Fruit fly (Drosophila melanogaster) whole organism, embryonic: ENCODE results near the gene CG14721.

Experiments
- Atf3 ChIP-seq: fragments of 200-800 bp; sonication (Bioruptor generic); optimal IDR thresholded peaks from 3 replicates; lab custom pipeline; 2016; ENCODE audit warnings: missing biosample characterization, missing genetic modification characterization
- Atf6 ChIP-seq: fragments of 200-800 bp; sonication (Bioruptor generic); IDR thresholded peaks from 2 replicates; pipeline ENCODE4 v1.3.6; 2022; ENCODE audit warnings: missing biosample characterization, missing genetic modification characterization
- CG10274 ChIP-seq: fragments of 200-800 bp; sonication (Bioruptor generic); optimal IDR thresholded peaks from 3 replicates; lab custom pipeline; 2017; ENCODE audit warnings: missing biosample characterization, mild to moderate bottlenecking, missing genetic modification characterization
- CG10431 ChIP-seq: fragments of 200-800 bp; sonication (Bioruptor generic); optimal IDR thresholded peaks from 3 replicates; lab custom pipeline; 2018; ENCODE audit warnings: missing biosample characterization, mild to moderate bottlenecking, missing genetic modification characterization
- CG10979 ChIP-seq: fragments of 200-800 bp; sonication (Bioruptor generic); optimal IDR thresholded peaks from 2 replicates; lab custom pipeline; 2018; ENCODE audit warnings: missing biosample characterization, mild to moderate bottlenecking, missing genetic modification characterization, moderate library complexity
- CG12659 ChIP-seq: fragments of 200-800 bp; sonication (Bioruptor generic); optimal IDR thresholded peaks from 3 replicates; lab custom pipeline; 2017; ENCODE audit warnings: mild to moderate bottlenecking, missing biosample characterization, missing genetic modification reagents, missing genetic modification characterization
- CG13424 ChIP-seq: fragments of 200-800 bp; sonication (Bioruptor generic); optimal IDR thresholded peaks from 2 replicates; lab custom pipeline; 2019; ENCODE audit warnings: missing biosample characterization, mild to moderate bottlenecking, missing genetic modification characterization, moderate library complexity
- CG14667 ChIP-seq: fragments of 200-800 bp; sonication (Bioruptor generic); IDR thresholded peaks from 2 replicates; pipeline ENCODE4 v1.3.6; 2022; ENCODE audit warnings: missing biosample characterization, missing genetic modification characterization
- CG15011 ChIP-seq: fragments of 200-800 bp; sonication (Bioruptor generic); optimal IDR thresholded peaks from 3 replicates; lab custom pipeline; 2018; ENCODE audit warnings: missing biosample characterization, mild to moderate bottlenecking, missing genetic modification characterization
- CG1602 ChIP-seq: fragments of 200-800 bp; sonication (Bioruptor generic); optimal IDR thresholded peaks from 3 replicates; lab custom pipeline; 2016; ENCODE audit warnings: missing biosample characterization, missing genetic modification characterization
- CG18619 ChIP-seq: fragments of 200-800 bp; sonication (Bioruptor generic); optimal IDR thresholded peaks from 3 replicates; lab custom pipeline; 2017; ENCODE audit warnings: missing biosample characterization, mild to moderate bottlenecking, missing genetic modification characterization
- CG2875 ChIP-seq: fragments of 200-800 bp; sonication (Bioruptor generic); optimal IDR thresholded peaks from 2 replicates; lab custom pipeline; 2017; ENCODE audit warnings: missing biosample characterization, mild to moderate bottlenecking, missing genetic modification characterization, missing genetic modification reagents
- CG2889 ChIP-seq: fragments of 200-800 bp; sonication (Bioruptor generic); IDR thresholded peaks from 3 replicates; pipeline ENCODE4 v1.3.6; 2022; ENCODE audit warnings: missing biosample characterization, missing genetic modification characterization
- CG31224 ChIP-seq: fragments of 200-800 bp; sonication (Bioruptor generic); IDR thresholded peaks from 2 replicates; pipeline ENCODE4 v1.3.6; 2022; ENCODE audit warnings: missing biosample characterization, missing genetic modification characterization
- CG3726 ChIP-seq: fragments of 200-800 bp; sonication (Bioruptor generic); IDR thresholded peaks from 3 replicates; pipeline ENCODE4, ENCODE4 v1.3.6; 2022; ENCODE audit warnings: missing biosample characterization, missing genetic modification characterization
- CG4404 ChIP-seq: fragments of 200-800 bp; sonication (Bioruptor generic); IDR thresholded peaks from 2 replicates; pipeline ENCODE4 v1.3.6; 2022; ENCODE audit warnings: missing biosample characterization, missing genetic modification characterization
- CG6272 ChIP-seq: fragments of 200-800 bp; sonication (Bioruptor generic); IDR thresholded peaks from 2 replicates; pipeline ENCODE4 v1.3.6; 2022; ENCODE audit warnings: missing biosample characterization, missing genetic modification characterization
- CG6813 ChIP-seq: fragments of 200-800 bp; sonication (Bioruptor generic); optimal IDR thresholded peaks from 2 replicates; lab custom pipeline; 2017; ENCODE audit warnings: missing biosample characterization, missing genetic modification characterization, mild to moderate bottlenecking, moderate library complexity, missing genetic modification reagents
- CG7372 ChIP-seq: fragments of 200-800 bp; sonication (Bioruptor generic); IDR thresholded peaks from 2 replicates; pipeline ENCODE4 v1.3.6; 2022; ENCODE audit warnings: missing biosample characterization, missing genetic modification characterization
- CG7987 ChIP-seq: fragments of 200-800 bp; sonication (Bioruptor generic); optimal IDR thresholded peaks from 2 replicates; lab custom pipeline; 2018; ENCODE audit warnings: missing biosample characterization, mild to moderate bottlenecking, missing genetic modification characterization, moderate library complexity
- Lpt ChIP-seq: fragments of >200 bp; optimal IDR thresholded peaks from 2 replicates; lab custom pipeline; 2018; ENCODE audit warnings: missing biosample characterization, missing genetic modification characterization
- MBD-R2 ChIP-seq: fragments of 200-800 bp; sonication (Bioruptor generic); IDR thresholded peaks from 2 replicates; pipeline ENCODE4 v1.3.6; 2022; ENCODE audit warnings: missing biosample characterization, missing genetic modification characterization
- MTF-1 ChIP-seq: fragments of 200-800 bp; sonication (Bioruptor generic); optimal IDR thresholded peaks from 2 replicates; lab custom pipeline; 2018; ENCODE audit warnings: missing biosample characterization, mild to moderate bottlenecking, missing genetic modification characterization, borderline replicate concordance
- Med ChIP-seq: fragments of 200-800 bp; sonication (Bioruptor generic); peaks from one replicate; lab custom pipeline; 2016; ENCODE audit warnings: missing biosample characterization, missing genetic modification characterization, mild to moderate bottlenecking, inconsistent platforms, moderate library complexity
- Mes4 ChIP-seq: fragments of 200-800 bp; sonication (Bioruptor generic); optimal IDR thresholded peaks from 2 replicates; lab custom pipeline; 2016; ENCODE audit warnings: missing biosample characterization, missing genetic modification characterization
- Myb ChIP-seq: fragments of 200-800 bp; sonication (Bioruptor generic); optimal IDR thresholded peaks from 2 replicates; lab custom pipeline; 2016; ENCODE audit warnings: missing biosample characterization, missing genetic modification characterization
- Oli ChIP-seq: fragments of 200-800 bp; sonication (Bioruptor generic); optimal IDR thresholded peaks from 2 replicates; lab custom pipeline; 2018; ENCODE audit warnings: missing biosample characterization, mild to moderate bottlenecking, missing genetic modification characterization, moderate library complexity
- Opbp ChIP-seq: fragments of 200-800 bp; sonication (Bioruptor generic); IDR thresholded peaks from 3 replicates; pipeline ENCODE4 v1.3.6; 2022; ENCODE audit warnings: missing biosample characterization, missing genetic modification characterization; ENCODE audit not compliant: partially characterized antibody
- Ravus ChIP-seq: fragments of 200-800 bp; sonication (Bioruptor generic); IDR thresholded peaks from 2 replicates; pipeline ENCODE4 v1.3.6; 2022; ENCODE audit warnings: missing biosample characterization, missing genetic modification characterization
- Rfx ChIP-seq: fragments of 200-800 bp; sonication (Bioruptor generic); IDR thresholded peaks from 2 replicates; pipeline ENCODE4 v1.3.6; 2022; ENCODE audit warnings: missing biosample characterization, missing genetic modification characterization
- Scr ChIP-seq: fragments of 200-800 bp; sonication (Bioruptor generic); IDR thresholded peaks from 2 replicates; pipeline ENCODE4 v1.3.6; 2022; ENCODE audit warnings: missing biosample characterization, missing genetic modification characterization; ENCODE audit not compliant: partially characterized antibody
- Xrp1 ChIP-seq: fragments of 200-800 bp; sonication (Bioruptor generic); IDR thresholded peaks from 2 replicates; pipeline ENCODE4 v1.3.6; 2022; ENCODE audit warnings: missing biosample characterization, missing genetic modification characterization
- az2 ChIP-seq: fragments of 200-800 bp; sonication (Bioruptor generic); optimal IDR thresholded peaks from 3 replicates; lab custom pipeline; 2016; ENCODE audit warnings: missing biosample characterization, missing genetic modification characterization
- cad ChIP-seq: fragments of >200 bp; optimal IDR thresholded peaks from 2 replicates; lab custom pipeline; 2017; ENCODE audit warnings: missing biosample characterization, missing genetic modification characterization
- dmrt99B ChIP-seq: fragments of 200-800 bp; sonication (Bioruptor generic); optimal IDR thresholded peaks from 2 replicates; lab custom pipeline; 2018; ENCODE audit warnings: missing biosample characterization, mild to moderate bottlenecking, missing genetic modification characterization, moderate library complexity
- esg ChIP-seq: fragments of 200-800 bp; sonication (Bioruptor generic); conservative IDR thresholded peaks from 2 replicates; pipeline ENCODE4 v1.3.6; 2022; ENCODE audit warnings: missing biosample characterization, missing genetic modification characterization
- fru ChIP-seq: fragments of >200 bp; optimal IDR thresholded peaks from 2 replicates; lab custom pipeline; 2017
- gcm2 ChIP-seq: fragments of 200-800 bp; sonication (Bioruptor generic); optimal IDR thresholded peaks from 2 replicates; lab custom pipeline; 2016; ENCODE audit warnings: missing biosample characterization, missing genetic modification characterization
- gro ChIP-seq: fragments of 200-800 bp; sonication (Bioruptor generic); optimal IDR thresholded peaks from 2 replicates; lab custom pipeline; 2016; ENCODE audit warnings: missing biosample characterization, missing genetic modification characterization
- gsb-n ChIP-seq: fragments of 200-800 bp; sonication (Bioruptor generic); optimal IDR thresholded peaks from 3 replicates; lab custom pipeline; 2018; ENCODE audit warnings: missing biosample characterization, mild to moderate bottlenecking, missing genetic modification characterization
- knrl ChIP-seq: fragments of 200-800 bp; sonication (Bioruptor generic); IDR thresholded peaks from 3 replicates; pipeline ENCODE4 v1.3.6; 2022; ENCODE audit warnings: missing biosample characterization, missing genetic modification characterization; ENCODE audit not compliant: partially characterized antibody
- mam ChIP-seq: fragments of 200-800 bp; sonication (Bioruptor generic); optimal IDR thresholded peaks from 3 replicates; lab custom pipeline; 2016; ENCODE audit warnings: missing biosample characterization, missing genetic modification characterization
- mirr ChIP-seq: fragments of 200-800 bp; sonication (Bioruptor generic); optimal IDR thresholded peaks from 3 replicates; lab custom pipeline; 2018; ENCODE audit warnings: missing biosample characterization, mild to moderate bottlenecking, missing genetic modification characterization
- slbo ChIP-seq: fragments of 200-800 bp; sonication (Bioruptor generic); IDR thresholded peaks from 2 replicates; pipeline ENCODE4 v1.3.6; 2022; ENCODE audit warnings: missing biosample characterization, missing genetic modification characterization
- slou ChIP-seq: fragments of 200-800 bp; sonication (Bioruptor generic); optimal IDR thresholded peaks from 3 replicates; lab custom pipeline; 2016; ENCODE audit warnings: missing biosample characterization, missing genetic modification characterization
- sqz ChIP-seq: fragments of 200-800 bp; sonication (Bioruptor generic); optimal IDR thresholded peaks from 3 replicates; lab custom pipeline; 2018; ENCODE audit warnings: missing biosample characterization, mild to moderate bottlenecking, missing genetic modification characterization
- tna ChIP-seq: fragments of 200-800 bp; sonication (Bioruptor generic); IDR thresholded peaks from 2 replicates; pipeline ENCODE4 v1.3.6; 2022; ENCODE audit warnings: missing biosample characterization, missing genetic modification characterization; ENCODE audit not compliant: partially characterized antibody
- trh ChIP-seq: fragments of 200-800 bp; sonication (Bioruptor generic); optimal IDR thresholded peaks from 2 replicates; lab custom pipeline; 2016; ENCODE audit warnings: missing biosample characterization, missing genetic modification characterization
- usp ChIP-seq: fragments of >200 bp; optimal IDR thresholded peaks from 2 replicates; lab custom pipeline; 2017; ENCODE audit warnings: missing biosample characterization, missing genetic modification characterization
- wdn ChIP-seq: fragments of 200-800 bp; sonication (Bioruptor generic); IDR thresholded peaks from 2 replicates; pipeline ENCODE4 v1.3.6; 2022; ENCODE audit warnings: missing biosample characterization, missing genetic modification characterization
- yki ChIP-seq: fragments of >200 bp; optimal IDR thresholded peaks from 3 replicates; lab custom pipeline; 2018

The CG14721 gene

dm6 chr3R:11760669-11761387, 25.6 kb downstream of the CG14721 start (continued):
- TF ChIP-seq CG14667 (GFP tag; lab: Robert Waterston, UW) (no peak), MTF-1 (GFP tag; lab: Kevin White, UChicago) (peak; percentile 99), Opbp (no peak), Atf3 (GFP tag; lab: Kevin White, UChicago) (peak; percentile 100), mam (GFP tag; lab: Kevin White, UChicago) (peak; percentile 100), gsb-n (tag; lab: Kevin White, UChicago) (peak; percentile 100), Med (GFP tag; lab: Kevin White, UChicago) (peak; percentile 100), slbo (GFP tag; lab: Robert Waterston, UW) (no peak), CG15011 (GFP tag; lab: Kevin White, UChicago) (peak; percentile 100), trh (GFP tag; lab: Kevin White, UChicago) (peak; percentile 99), gro (GFP tag; lab: Kevin White, UChicago) (peak; percentile 100), CG10431 (GFP tag; lab: Kevin White, UChicago) (peak; percentile 99), Atf6 (GFP tag; lab: Robert Waterston, UW) (no peak), CG4404 (GFP tag; lab: Robert Waterston, UW) (no peak), CG6813 (GFP tag; lab: Kevin White, UChicago) (peak; percentile 100), CG6272 (GFP tag; lab: Robert Waterston, UW) (peak; percentile 99), yki (peak; percentile 69), az2 (peak; percentile 100), CG10274 (GFP tag; lab: Kevin White, UChicago) (peak; percentile 97), Rfx (no peak), CG10979 (tag; lab: Kevin White, UChicago) (peak; percentile 100), knrl (GFP tag; lab: Robert Waterston, UW) (no peak), slou (GFP tag; lab: Kevin White, UChicago) (peak; percentile 99), Xrp1 (GFP tag; lab: Robert Waterston, UW) (no peak), MBD-R2 (GFP tag; lab: Robert Waterston, UW) (no peak), CG18619 (GFP tag; lab: Kevin White, UChicago) (peak; percentile 100), Myb (GFP tag; lab: Kevin White, UChicago) (peak; percentile 98), Scr (no peak), cad (no peak), Lpt (GFP tag; lab: Kevin White, UChicago) (no peak), Mes4 (GFP tag; lab: Kevin White, UChicago) (peak; percentile 100), esg (GFP tag; lab: Robert Waterston, UW) (no peak), gcm2 (GFP tag; lab: Kevin White, UChicago) (peak; percentile 100), wdn (no peak), CG31224 (GFP tag; lab: Robert Waterston, UW) (no peak), CG7372 (no peak), CG7987 (GFP tag; lab: Kevin White, UChicago) (peak; percentile 99), CG1602 (peak; percentile 100), CG3726 (GFP tag; lab: Robert Waterston, UW) (no peak), CG12659 (GFP tag; lab: Kevin White, UChicago) (peak; percentile 100), mirr (GFP tag; lab: Kevin White, UChicago) (peak; percentile 100), CG2889 (GFP tag; lab: Robert Waterston, UW) (no peak), usp (no peak), fru (lab: Kevin White, UChicago) (no peak), Ravus (GFP tag; lab: Robert Waterston, UW) (no peak), dmrt99B (tag; lab: Kevin White, UChicago) (peak; percentile 100), Oli (tag; lab: Kevin White, UChicago) (peak; percentile 100), CG13424 (tag; lab: Kevin White, UChicago) (peak; percentile 100), sqz (GFP tag; lab: Kevin White, UChicago) (peak; percentile 100), CG2875 (GFP tag; lab: Kevin White, UChicago) (peak; percentile 100), tna (GFP tag; lab: Robert Waterston, UW) (no peak)
